Worm (Caenorhabditis elegans): ENCODE measurements around the gene C30G7.5.

C30G7.5 gene

ce11 chrV:14909331-14909835 lies 45.1 kb downstream of the C30G7.5 start, which contains the start of gene H12D21.9:
TSS of gene H12D21.9 (minus strand) at chrV:14909478.
- TF ChIP-seq ceh-18 (tag; optimal IDR thresholded peaks at IDR 0.05) (peak; percentile 41), syd-9 (tag; optimal IDR thresholded peaks at IDR 0.05) (no peak), unc-55 (GFP tag; optimal IDR thresholded peaks at IDR 0.05) (peak; percentile 16), K02D7.2 (tag; optimal IDR thresholded peaks at IDR 0.05) (no peak)

ce11 chrV:14907445-14907844 lies 47.1 kb downstream of the C30G7.5 start:
- TF ChIP-seq syd-9 (tag; optimal IDR thresholded peaks at IDR 0.05) (no peak), pax-1 (tag; optimal IDR thresholded peaks at IDR 0.05) (no peak), K02D7.2 (tag; optimal IDR thresholded peaks at IDR 0.05) (no peak), ceh-48 (tag; optimal IDR thresholded peaks at IDR 0.05) (no peak), dmd-4 (tag; optimal IDR thresholded peaks at IDR 0.05; ENCODE audit: borderline replicate concordance) (no peak), ceh-2 (tag; optimal IDR thresholded peaks at IDR 0.05) (no peak), sdc-2 (tag; optimal IDR thresholded peaks at IDR 0.05) (no peak), ama-1 (optimal IDR thresholded peaks at IDR 0.05) (no peak), ceh-14 (tag; optimal IDR thresholded peaks at IDR 0.05) (no peak), ceh-24 (tag; optimal IDR thresholded peaks at IDR 0.05) (no peak)
